Worm (Caenorhabditis elegans) whole organism, mixed stage, embryonic: ENCODE results near the gene kin-5.

Source experiments
- ces-1 ChIP-seq: fragments of 150-350 bp; optimal IDR thresholded peaks from 2 replicates; lab custom pipeline; 2014; ENCODE audit warnings: missing biosample characterization, missing genetic modification reagents, missing genetic modification characterization
- elt-3 ChIP-seq: fragments of 150-350 bp; optimal IDR thresholded peaks from 2 replicates; lab custom pipeline; 2014; ENCODE audit warnings: missing biosample characterization, missing genetic modification characterization
- flh-1 ChIP-seq: fragments of 200-800 bp; sonication (Bioruptor generic); optimal IDR thresholded peaks from 2 replicates; lab custom pipeline; 2018; ENCODE audit warnings: mild to moderate bottlenecking, missing genetic modification characterization, moderate library complexity, missing compliant biosample characterization
- lin-13 ChIP-seq: fragments of 150-350 bp; optimal IDR thresholded peaks from 2 replicates; lab custom pipeline; 2014; ENCODE audit warnings: missing biosample characterization, missing genetic modification characterization
- nhr-12 ChIP-seq: fragments of 150-350 bp; optimal IDR thresholded peaks from 2 replicates; lab custom pipeline; 2014; ENCODE audit warnings: missing biosample characterization, missing genetic modification characterization
- nhr-237 ChIP-seq: fragments of 150-350 bp; optimal IDR thresholded peaks from 2 replicates; lab custom pipeline; 2014; ENCODE audit warnings: missing biosample characterization, missing genetic modification characterization
- nhr-28 ChIP-seq: fragments of 150-350 bp; optimal IDR thresholded peaks from 2 replicates; lab custom pipeline; 2014; ENCODE audit warnings: missing biosample characterization, missing genetic modification characterization
- nhr-76 ChIP-seq: sonication (generic microtip); optimal IDR thresholded peaks from 2 replicates; lab custom pipeline; 2017; ENCODE audit warnings: missing biosample characterization, missing genetic modification characterization
- snpc-4 ChIP-seq: fragments of 150-350 bp; optimal IDR thresholded peaks from 2 replicates; lab custom pipeline; 2014; ENCODE audit warnings: missing biosample characterization, missing genetic modification characterization
- tbx-8 ChIP-seq: fragments of 200-800 bp; sonication (Bioruptor generic); optimal IDR thresholded peaks from 2 replicates; lab custom pipeline; 2018; ENCODE audit warnings: mild to moderate bottlenecking, missing genetic modification characterization, moderate library complexity, missing compliant biosample characterization
- unc-62 ChIP-seq: fragments of 150-350 bp; optimal IDR thresholded peaks from 2 replicates; lab custom pipeline; 2014; ENCODE audit warnings: missing biosample characterization, missing genetic modification reagents, missing genetic modification characterization
- ztf-11 ChIP-seq: fragments of 150-350 bp; optimal IDR thresholded peaks from 2 replicates; lab custom pipeline; 2014; ENCODE audit warnings: missing biosample characterization, missing genetic modification characterization

ce11 chrIV:10009536-10009935 is 40.6 kb upstream of the kin-5 start, which contains the start of gene magu-4:
- TF ChIP-seq ztf-11 (tag; lab: Kevin White, UChicago) (no peak), ces-1 (GFP tag; lab: Kevin White, UChicago) (no peak), snpc-4 (tag; lab: Kevin White, UChicago) (no peak), nhr-237 (tag; lab: Kevin White, UChicago) (no peak), elt-3 (tag; lab: Kevin White, UChicago) (no peak), nhr-76 (tag; lab: Kevin White, UChicago) (no peak), unc-62 (GFP tag; lab: Kevin White, UChicago) (no peak), tbx-8 (no peak), nhr-28 (tag; lab: Kevin White, UChicago) (no peak), lin-13 (tag; lab: Kevin White, UChicago) (no peak), flh-1 (GFP tag; lab: Kevin White, UChicago) (no peak), nhr-12 (tag; lab: Kevin White, UChicago) (no peak)
